Worm (Caenorhabditis elegans) whole organism, midembryonic: ENCODE results near the gene idi-1.

ENCODE experiments used
- T22C8.4 ChIP-seq: fragments of 200-800 bp; sonication (Bioruptor generic); IDR thresholded peaks from 2 replicates; pipeline ENCODE4 v1.3.6; 2022; ENCODE audit warnings: missing genetic modification characterization, missing compliant biosample characterization
- cog-1 ChIP-seq: sonication (generic microtip); optimal IDR thresholded peaks from 2 replicates; lab custom pipeline; 2016; ENCODE audit warnings: missing genetic modification characterization, missing compliant biosample characterization
- flt-1 ChIP-seq: fragments of 200-800 bp; sonication (Bioruptor generic); IDR thresholded peaks from 2 replicates; pipeline ENCODE4 v1.3.6; 2022; ENCODE audit warnings: missing genetic modification characterization, missing compliant biosample characterization
- klf-2 ChIP-seq: fragments of 200-800 bp; sonication (Bioruptor generic); conservative IDR thresholded peaks from 2 replicates; pipeline ENCODE4 v1.3.6; 2022; ENCODE audit warnings: missing genetic modification reagents, missing genetic modification characterization, missing compliant biosample characterization
- med-1 ChIP-seq: sonication (generic microtip); optimal IDR thresholded peaks from 2 replicates; lab custom pipeline; 2017; ENCODE audit warnings: missing genetic modification characterization, mild to moderate bottlenecking, missing compliant biosample characterization, antibody characterized with exemption, missing genetic modification reagents; ENCODE audit not compliant: insufficient read depth
- ref-1 ChIP-seq: fragments of 200-800 bp; sonication (Bioruptor generic); conservative IDR thresholded peaks from 2 replicates; pipeline ENCODE4 v1.3.6; 2022; ENCODE audit warnings: missing genetic modification reagents, missing genetic modification characterization, missing compliant biosample characterization
- ztf-23 ChIP-seq: fragments of 200-800 bp; sonication (Bioruptor generic); IDR thresholded peaks from 2 replicates; pipeline ENCODE4 v1.3.6; 2022; ENCODE audit warnings: missing genetic modification reagents, missing genetic modification characterization, missing compliant biosample characterization
- ztf-29 ChIP-seq: fragments of 200-800 bp; sonication (Bioruptor generic); IDR thresholded peaks from 2 replicates; pipeline ENCODE4 v1.3.6; 2022; ENCODE audit warnings: missing genetic modification reagents, missing genetic modification characterization, missing compliant biosample characterization

DNA sequence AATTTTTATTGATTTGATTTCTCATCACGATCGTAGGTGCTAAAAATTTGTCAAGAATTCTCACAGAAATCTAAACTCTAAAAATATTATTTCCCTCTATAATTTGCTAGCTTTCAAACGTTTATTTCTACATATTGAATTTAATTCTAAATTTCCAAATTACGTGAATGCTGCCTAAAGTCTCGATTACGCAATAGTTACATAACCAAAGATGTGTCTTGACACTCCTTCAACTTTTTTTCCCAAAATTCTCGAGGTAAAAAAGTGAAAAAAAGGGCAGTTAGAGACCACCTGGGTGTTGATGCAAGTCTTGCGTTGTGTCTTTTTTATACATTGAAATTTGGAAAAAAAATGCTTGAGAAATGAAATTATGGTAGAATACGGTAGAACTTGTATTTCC is 39.7 kb upstream of the idi-1 start:
- no peak for TF ChIP-seq ref-1 (GFP tag; lab: Robert Waterston, UW)
- TF ChIP-seq cog-1, result no peak
- no peak for TF ChIP-seq ztf-23 (GFP tag; lab: Robert Waterston, UW)
- TF ChIP-seq klf-2 (GFP tag; lab: Robert Waterston, UW), result no peak
- TF ChIP-seq flt-1, result no peak
- no peak for TF ChIP-seq T22C8.4 (GFP tag; lab: Robert Waterston, UW)
- TF ChIP-seq med-1 (GFP tag; lab: Kevin White, UChicago), result no peak
- no peak for TF ChIP-seq ztf-29
